Worm (Caenorhabditis elegans) whole organism, L4 larva: Measurements from ENCODE around the gene C32D5.8.

Experiments used
- F37D6.2 ChIP-seq: sonication (generic microtip); optimal IDR thresholded peaks from 2 replicates; lab custom pipeline; 2016; ENCODE audit warnings: mild to moderate bottlenecking, missing genetic modification characterization, missing compliant biosample characterization
- F49E8.2 ChIP-seq: sonication (generic microtip); optimal IDR thresholded peaks from 2 replicates; lab custom pipeline; 2016; ENCODE audit warnings: missing compliant biosample characterization, mild to moderate bottlenecking, missing genetic modification characterization, borderline replicate concordance
- R02D3.7 ChIP-seq: fragments of 150-350 bp; sonication (generic microtip); optimal IDR thresholded peaks from 3 replicates; lab custom pipeline; 2014; ENCODE audit warnings: missing biosample characterization, missing genetic modification characterization
- T20F7.1 ChIP-seq: fragments of 200-800 bp; sonication (Bioruptor generic); optimal IDR thresholded peaks from 2 replicates; lab custom pipeline; 2018; ENCODE audit warnings: mild to moderate bottlenecking, missing genetic modification characterization, missing compliant biosample characterization
- Y105C5A.15 ChIP-seq: fragments of 200-800 bp; sonication (Bioruptor generic); IDR thresholded peaks from 2 replicates; pipeline ENCODE4 v1.3.6; 2022; ENCODE audit warnings: missing genetic modification characterization, missing compliant biosample characterization
- ZK546.5 ChIP-seq, 2 experiments: sonication (generic microtip); optimal IDR thresholded peaks; 2 replicates each; lab custom pipeline; 2017; ENCODE audit warnings: missing biosample characterization in 2 of 2, missing genetic modification characterization in 2 of 2
- aha-1 ChIP-seq: fragments of 150-350 bp; peaks from one replicate; lab custom pipeline; 2014; ENCODE audit warnings: missing biosample characterization, missing genetic modification characterization
- ama-1 ChIP-seq: fragments of 150-350 bp; optimal IDR thresholded peaks from 2 replicates; lab custom pipeline; 2014; ENCODE audit warnings: inconsistent platforms, mixed read lengths
- ceh-20 ChIP-seq: fragments of 200-800 bp; sonication (Bioruptor generic); IDR thresholded peaks from 2 replicates; pipeline ENCODE4 v1.3.6; 2022; ENCODE audit warnings: missing genetic modification reagents, missing genetic modification characterization, missing compliant biosample characterization
- ceh-28 ChIP-seq: fragments of 150-350 bp; optimal IDR thresholded peaks from 2 replicates; lab custom pipeline; 2014; ENCODE audit warnings: missing biosample characterization, missing genetic modification reagents, missing genetic modification characterization
- ceh-32 ChIP-seq: sonication (generic microtip); optimal IDR thresholded peaks from 2 replicates; lab custom pipeline; 2016; ENCODE audit warnings: mild to moderate bottlenecking, missing genetic modification characterization, missing compliant biosample characterization; ENCODE audit not compliant: poor library complexity
- ceh-44 ChIP-seq: fragments of 200-800 bp; sonication (Bioruptor generic); IDR thresholded peaks from 2 replicates; pipeline ENCODE4 v1.3.6; 2022; ENCODE audit warnings: missing genetic modification reagents, missing genetic modification characterization, missing compliant biosample characterization
- ceh-62 ChIP-seq: sonication (generic microtip); optimal IDR thresholded peaks from 2 replicates; lab custom pipeline; 2017; ENCODE audit warnings: missing biosample characterization, missing genetic modification characterization
- ceh-82 ChIP-seq: sonication (generic microtip); optimal IDR thresholded peaks from 2 replicates; lab custom pipeline; 2017; ENCODE audit warnings: missing biosample characterization, missing genetic modification characterization
- daf-19 ChIP-seq: fragments of 200-800 bp; sonication (Bioruptor generic); conservative IDR thresholded peaks from 2 replicates; pipeline ENCODE4 v1.3.6; 2022; ENCODE audit warnings: missing genetic modification characterization, missing compliant biosample characterization
- dpl-1 ChIP-seq: fragments of 150-350 bp; optimal IDR thresholded peaks from 2 replicates; lab custom pipeline; 2014; ENCODE audit warnings: missing biosample characterization, missing genetic modification reagents, missing genetic modification characterization
- egl-27 ChIP-seq: sonication (generic microtip); optimal IDR thresholded peaks from 3 replicates; lab custom pipeline; 2017; ENCODE audit warnings: missing biosample characterization, missing genetic modification reagents, missing genetic modification characterization
- fkh-10 ChIP-seq: fragments of 150-350 bp; optimal IDR thresholded peaks from 2 replicates; lab custom pipeline; 2014; ENCODE audit warnings: missing biosample characterization, missing genetic modification reagents, missing genetic modification characterization
- fos-1 ChIP-seq: fragments of 150-350 bp; optimal IDR thresholded peaks from 2 replicates; lab custom pipeline; 2014; ENCODE audit warnings: missing biosample characterization, missing genetic modification characterization
- hif-1 ChIP-seq, 2 experiments: sonication (generic microtip); optimal IDR thresholded peaks; 2 replicates each; lab custom pipeline; 2016 to 2017; ENCODE audit warnings: missing compliant biosample characterization in 2 of 2, missing genetic modification characterization in 2 of 2, missing genetic modification reagents in 2 of 2, missing genotype in 2 of 2, mild to moderate bottlenecking in 1 of 2
- hlh-11 ChIP-seq: fragments of 200-800 bp; sonication (Bioruptor generic); optimal IDR thresholded peaks from 2 replicates; lab custom pipeline; 2018; ENCODE audit warnings: mild to moderate bottlenecking, missing genetic modification characterization, missing compliant biosample characterization
- hlh-30 ChIP-seq: sonication (generic microtip); optimal IDR thresholded peaks from 2 replicates; lab custom pipeline; 2017; ENCODE audit warnings: antibody characterized with exemption, mild to moderate bottlenecking, missing genetic modification characterization, missing compliant biosample characterization; ENCODE audit not compliant: insufficient read depth
- lin-15B ChIP-seq: fragments of 150-350 bp; sonication (generic microtip); optimal IDR thresholded peaks from 3 replicates; lab custom pipeline; 2014; ENCODE audit warnings: missing biosample characterization, missing genetic modification characterization
- lin-38 ChIP-seq: fragments of 200-800 bp; sonication (Bioruptor generic); IDR thresholded peaks from 2 replicates; pipeline ENCODE4 v1.3.6; 2022; ENCODE audit warnings: missing genetic modification reagents, missing genetic modification characterization, missing compliant biosample characterization
- lin-39 ChIP-seq: fragments of 150-350 bp; optimal IDR thresholded peaks from 2 replicates; lab custom pipeline; 2014; ENCODE audit warnings: missing biosample characterization, missing genetic modification reagents, missing genetic modification characterization
- mdt-29 ChIP-seq: fragments of 200-800 bp; sonication (Bioruptor generic); IDR thresholded peaks from 2 replicates; pipeline ENCODE4 v1.3.6; 2022; ENCODE audit warnings: missing genetic modification reagents, missing genetic modification characterization, missing compliant biosample characterization
- mes-2 ChIP-seq: sonication (generic microtip); optimal IDR thresholded peaks from 2 replicates; lab custom pipeline; 2016; ENCODE audit warnings: missing genotype, mild to moderate bottlenecking, missing genetic modification characterization, missing compliant biosample characterization; ENCODE audit not compliant: poor library complexity, severe bottlenecking
- mxl-2 ChIP-seq: fragments of 200-800 bp; sonication (Bioruptor generic); conservative IDR thresholded peaks from 2 replicates; pipeline ENCODE4 v1.3.6; 2022; ENCODE audit warnings: missing genetic modification reagents, missing genetic modification characterization, missing compliant biosample characterization
- mxl-3 ChIP-seq: fragments of 200-800 bp; sonication (Bioruptor generic); optimal IDR thresholded peaks from 2 replicates; lab custom pipeline; 2018; ENCODE audit warnings: mild to moderate bottlenecking, missing genetic modification characterization, missing compliant biosample characterization
- nhr-10 ChIP-seq: fragments of 150-350 bp; optimal IDR thresholded peaks from 2 replicates; lab custom pipeline; 2014; ENCODE audit warnings: missing biosample characterization, missing genetic modification characterization
- nhr-111 ChIP-seq: fragments of 200-800 bp; sonication (Bioruptor generic); optimal IDR thresholded peaks from 2 replicates; lab custom pipeline; 2018; ENCODE audit warnings: mild to moderate bottlenecking, missing genetic modification characterization, missing compliant biosample characterization
- nhr-237 ChIP-seq: sonication (generic microtip); optimal IDR thresholded peaks from 2 replicates; lab custom pipeline; 2017; ENCODE audit warnings: missing biosample characterization, missing genetic modification characterization
- nhr-25 ChIP-seq: sonication (generic microtip); optimal IDR thresholded peaks from 2 replicates; lab custom pipeline; 2017; ENCODE audit warnings: missing genetic modification characterization, mild to moderate bottlenecking, missing compliant biosample characterization, antibody characterized with exemption, moderate library complexity, borderline replicate concordance; ENCODE audit not compliant: insufficient read depth
- nhr-48 ChIP-seq: sonication (generic microtip); optimal IDR thresholded peaks from 2 replicates; lab custom pipeline; 2016; ENCODE audit warnings: mild to moderate bottlenecking, missing genetic modification characterization, missing compliant biosample characterization
- nhr-76 ChIP-seq: fragments of 150-350 bp; optimal IDR thresholded peaks from 2 replicates; lab custom pipeline; 2014; ENCODE audit warnings: missing biosample characterization, missing genetic modification characterization
- nhr-77 ChIP-seq: fragments of 150-350 bp; optimal IDR thresholded peaks from 2 replicates; lab custom pipeline; 2014; ENCODE audit warnings: missing biosample characterization, missing genetic modification characterization
- pha-4 ChIP-seq, 2 experiments: fragments of 150-350 bp in 1 of 2; fragments of 200-800 bp in 1 of 2; sonication (Bioruptor generic) in 1 of 2; IDR thresholded peaks in 1 of 2; optimal IDR thresholded peaks in 1 of 2; 2 replicates each; pipeline versions ENCODE4 v1.3.6 to Lab custom; 2014 to 2022; ENCODE audit warnings: missing genetic modification characterization in 2 of 2, missing genetic modification reagents in 2 of 2, missing biosample characterization in 1 of 2, missing compliant biosample characterization in 1 of 2
- php-3 ChIP-seq: fragments of 200-800 bp; sonication (Bioruptor generic); IDR thresholded peaks from 2 replicates; pipeline ENCODE4 v1.3.6; 2022; ENCODE audit warnings: missing genetic modification reagents, missing genetic modification characterization, missing compliant biosample characterization
- rbr-2 ChIP-seq: sonication (generic microtip); optimal IDR thresholded peaks from 2 replicates; lab custom pipeline; 2016; ENCODE audit warnings: missing genotype, missing genetic modification characterization, missing compliant biosample characterization
- spr-1 ChIP-seq: sonication (generic microtip); optimal IDR thresholded peaks from 2 replicates; lab custom pipeline; 2016; ENCODE audit warnings: mild to moderate bottlenecking, missing genetic modification characterization, missing compliant biosample characterization
- tag-97 ChIP-seq: fragments of 200-800 bp; sonication (Bioruptor generic); IDR thresholded peaks from 2 replicates; pipeline ENCODE4 v1.3.6; 2022; ENCODE audit warnings: missing genetic modification characterization, missing compliant biosample characterization
- tra-1 ChIP-seq: fragments of 200-800 bp; sonication (Bioruptor generic); IDR thresholded peaks from 2 replicates; pipeline ENCODE4 v1.3.6; 2022; ENCODE audit warnings: missing genetic modification reagents, missing genetic modification characterization, missing compliant biosample characterization
- unc-39 ChIP-seq: sonication (generic microtip); optimal IDR thresholded peaks from 2 replicates; lab custom pipeline; 2017; ENCODE audit warnings: missing biosample characterization, missing genetic modification characterization
- vab-7 ChIP-seq: fragments of 200-800 bp; sonication (Bioruptor generic); IDR thresholded peaks from 2 replicates; pipeline ENCODE4 v1.3.6; 2022; ENCODE audit warnings: missing genetic modification reagents, missing genetic modification characterization, missing compliant biosample characterization
- zip-11 ChIP-seq: fragments of 200-800 bp; sonication (Bioruptor generic); IDR thresholded peaks from 2 replicates; pipeline ENCODE4 v1.3.6; 2022; ENCODE audit warnings: missing genetic modification characterization, missing compliant biosample characterization
- zip-2 ChIP-seq: fragments of 150-350 bp; optimal IDR thresholded peaks from 2 replicates; lab custom pipeline; 2014; ENCODE audit warnings: missing biosample characterization, missing genetic modification characterization

The C32D5.8 gene

ce11 chrII:6348360-6348759 is 2.6 kb upstream of the C32D5.8 start (continued):
- TF ChIP-seq hif-1 (tag; optimal IDR thresholded peaks at IDR 0.05; lab: Kevin White, UChicago) (peak in 1 of 2 experiments; percentile 74), dpl-1 (GFP tag; lab: Kevin White, UChicago) (peak; percentile 68), Y105C5A.15 (GFP tag; lab: Robert Waterston, UW) (no peak)

ce11 chrII:6347341-6348118 is 1.8 kb upstream of the C32D5.8 start, which contains the start of gene lgg-1:
Gene lgg-1, minus strand, starts transcription at chrII:6347719.
- TF ChIP-seq zip-11 (no peak), dpl-1 (GFP tag; lab: Kevin White, UChicago) (peak; percentile 23), php-3 (GFP tag; lab: Robert Waterston, UW) (no peak; the same call in 1 of the 2 replicates), nhr-237 (tag; lab: Kevin White, UChicago) (no peak), mes-2 (tag; lab: Kevin White, UChicago) (peak; percentile 41), hif-1 (tag; optimal IDR thresholded peaks at IDR 0.05; lab: Kevin White, UChicago) (peak in 1 of 2 experiments; percentile 20), nhr-48 (tag; lab: Kevin White, UChicago) (no peak), Y105C5A.15 (GFP tag; lab: Robert Waterston, UW) (0 out of 2 replicates have a peak, but pooled peaks have one; percentile 45), spr-1 (tag; lab: Kevin White, UChicago) (peak; percentile 39), pha-4 (GFP tag; IDR thresholded peaks at IDR 0.05; lab: Robert Waterston, UW) (peak; percentile 67; the same call in 1 of the 2 replicates), pha-4 (tag; optimal IDR thresholded peaks at IDR 0.05; lab: Kevin White, UChicago) (no peak), nhr-111 (no peak), ceh-28 (peak; percentile 82), F49E8.2 (tag; lab: Kevin White, UChicago) (no peak), ceh-82 (tag; lab: Kevin White, UChicago) (no peak), T20F7.1 (GFP tag; lab: Kevin White, UChicago) (no peak), lin-38 (GFP tag; lab: Robert Waterston, UW) (peak; percentile 39), mxl-3 (GFP tag; lab: Kevin White, UChicago) (peak; percentile 1), ceh-62 (tag; lab: Kevin White, UChicago) (no peak), zip-2 (tag; lab: Kevin White, UChicago) (no peak), R02D3.7 (tag; lab: Kevin White, UChicago) (no peak), mdt-29 (0 out of 2 replicates have a peak, but pooled peaks have one; percentile 7), nhr-25 (no peak), egl-27 (no peak), ceh-32 (tag; lab: Kevin White, UChicago) (no peak), tra-1 (GFP tag; lab: Robert Waterston, UW) (no peak; the same call in 1 of the 2 replicates), tag-97 (GFP tag; lab: Robert Waterston, UW) (no peak), ama-1 (lab: Kevin White, UChicago) (peak; percentile 95), lin-39 (tag; lab: Kevin White, UChicago) (no peak), ceh-20 (peak; percentile 60; the same call in 1 of the 2 replicates), daf-19 (GFP tag; lab: Robert Waterston, UW) (peak; percentile 65; the same call in 1 of the 2 replicates), hlh-11 (tag; lab: Kevin White, UChicago) (peak; percentile 71), hlh-30 (tag; lab: Kevin White, UChicago) (peak; percentile 84), F37D6.2 (tag; lab: Kevin White, UChicago) (peak; percentile 36), mxl-2 (GFP tag; lab: Robert Waterston, UW) (no peak), nhr-76 (no peak), unc-39 (tag; lab: Kevin White, UChicago) (no peak), nhr-10 (peak; percentile 63), ZK546.5 (tag; optimal IDR thresholded peaks at IDR 0.05; lab: Kevin White, UChicago) (peak in 1 of 2 experiments; percentile 54), fkh-10 (GFP tag; lab: Kevin White, UChicago) (peak; percentile 43), rbr-2 (tag; lab: Kevin White, UChicago) (peak; percentile 34), aha-1 (tag; lab: Kevin White, UChicago) (peak; percentile 96), nhr-77 (tag; lab: Kevin White, UChicago) (peak; percentile 33), ceh-44 (0 out of 2 replicates have a peak, but pooled peaks have one; percentile 21), vab-7 (GFP tag; lab: Robert Waterston, UW) (peak; percentile 26; the same call in 1 of the 2 replicates), lin-15B (tag; lab: Kevin White, UChicago) (no peak), fos-1 (tag; lab: Kevin White, UChicago) (no peak)
